Fruit fly (Drosophila melanogaster): ENCODE measurements around the gene CG3223.

dm6 chr3R:7961348-7961747 is 47.9 kb upstream of the CG3223 start:
- TF ChIP-seq CG8478 (optimal IDR thresholded peaks at IDR 0.05): no peak
- no peak for TF ChIP-seq CTCF (optimal IDR thresholded peaks at IDR 0.05)

Data from S2 (cell line).